Worm (Caenorhabditis elegans) whole organism, L2 larva: ENCODE data around the gene srx-14.

Source experiments
- R02D3.7 ChIP-seq: fragments of 150-350 bp; optimal IDR thresholded peaks from 2 replicates; lab custom pipeline; 2014; ENCODE audit warnings: missing biosample characterization, missing genetic modification characterization
- aly-2 ChIP-seq: fragments of 150-350 bp; optimal IDR thresholded peaks from 2 replicates; lab custom pipeline; 2014; ENCODE audit warnings: missing biosample characterization, missing genetic modification characterization
- blmp-1 ChIP-seq: sonication (generic microtip); optimal IDR thresholded peaks from 2 replicates; lab custom pipeline; 2017; ENCODE audit warnings: missing genetic modification characterization, mild to moderate bottlenecking, missing compliant biosample characterization, antibody characterized with exemption, moderate library complexity; ENCODE audit not compliant: insufficient read depth
- elt-1 ChIP-seq: fragments of 150-350 bp; optimal IDR thresholded peaks from 2 replicates; lab custom pipeline; 2014; ENCODE audit warnings: missing biosample characterization, missing genetic modification characterization
- elt-3 ChIP-seq: sonication (generic microtip); optimal IDR thresholded peaks from 2 replicates; lab custom pipeline; 2017; ENCODE audit warnings: missing biosample characterization, missing genetic modification characterization
- fos-1 ChIP-seq: fragments of 150-350 bp; optimal IDR thresholded peaks from 2 replicates; lab custom pipeline; 2014; ENCODE audit warnings: missing biosample characterization, missing genetic modification characterization
- lin-39 ChIP-seq: fragments of 150-350 bp; optimal IDR thresholded peaks from 2 replicates; lab custom pipeline; 2014; ENCODE audit warnings: missing biosample characterization, missing genetic modification reagents, missing genetic modification characterization
- nhr-12 ChIP-seq: fragments of 150-350 bp; optimal IDR thresholded peaks from 2 replicates; lab custom pipeline; 2014; ENCODE audit warnings: missing biosample characterization, missing genetic modification characterization
- nhr-25 ChIP-seq: fragments of 150-350 bp; sonication (generic microtip); optimal IDR thresholded peaks from 3 replicates; lab custom pipeline; 2014; ENCODE audit warnings: missing biosample characterization, missing genetic modification characterization
- nhr-6 ChIP-seq: fragments of 150-350 bp; optimal IDR thresholded peaks from 2 replicates; lab custom pipeline; 2014; ENCODE audit warnings: missing biosample characterization, missing genetic modification characterization
- nhr-77 ChIP-seq: fragments of 150-350 bp; optimal IDR thresholded peaks from 2 replicates; lab custom pipeline; 2014; ENCODE audit warnings: missing biosample characterization, missing genetic modification characterization
- snpc-4 ChIP-seq: fragments of 150-350 bp; optimal IDR thresholded peaks from 2 replicates; lab custom pipeline; 2014; ENCODE audit warnings: missing biosample characterization, missing genetic modification characterization
- unc-55 ChIP-seq: fragments of 150-350 bp; sonication (generic microtip); optimal IDR thresholded peaks from 3 replicates; lab custom pipeline; 2014; ENCODE audit warnings: missing biosample characterization, missing genetic modification reagents, missing genetic modification characterization
- unc-62 ChIP-seq: fragments of 150-350 bp; optimal IDR thresholded peaks from 2 replicates; lab custom pipeline; 2014; ENCODE audit warnings: missing biosample characterization, missing genetic modification reagents, missing genetic modification characterization

- TF ChIP-seq blmp-1 (tag; lab: Kevin White, UChicago) (no peak), fos-1 (tag; lab: Kevin White, UChicago) (no peak), unc-62 (GFP tag; lab: Kevin White, UChicago) (no peak), R02D3.7 (no peak), elt-3 (no peak), aly-2 (tag; lab: Kevin White, UChicago) (no peak), elt-1 (tag; lab: Kevin White, UChicago) (no peak), nhr-25 (no peak), lin-39 (no peak), nhr-6 (tag; lab: Kevin White, UChicago) (no peak), unc-55 (GFP tag; lab: Kevin White, UChicago) (no peak), snpc-4 (no peak), nhr-77 (tag; lab: Kevin White, UChicago) (no peak), nhr-12 (no peak)
Observed at ce11 chrIV:1120865-1121264, 7.3 kb upstream of the srx-14 start.
